Worm (Caenorhabditis elegans): ENCODE data around the gene irg-4.
A peak's percentile ranks its signal among the peaks of the same experiment; 100 is the strongest.

The irg-4 gene

DNA sequence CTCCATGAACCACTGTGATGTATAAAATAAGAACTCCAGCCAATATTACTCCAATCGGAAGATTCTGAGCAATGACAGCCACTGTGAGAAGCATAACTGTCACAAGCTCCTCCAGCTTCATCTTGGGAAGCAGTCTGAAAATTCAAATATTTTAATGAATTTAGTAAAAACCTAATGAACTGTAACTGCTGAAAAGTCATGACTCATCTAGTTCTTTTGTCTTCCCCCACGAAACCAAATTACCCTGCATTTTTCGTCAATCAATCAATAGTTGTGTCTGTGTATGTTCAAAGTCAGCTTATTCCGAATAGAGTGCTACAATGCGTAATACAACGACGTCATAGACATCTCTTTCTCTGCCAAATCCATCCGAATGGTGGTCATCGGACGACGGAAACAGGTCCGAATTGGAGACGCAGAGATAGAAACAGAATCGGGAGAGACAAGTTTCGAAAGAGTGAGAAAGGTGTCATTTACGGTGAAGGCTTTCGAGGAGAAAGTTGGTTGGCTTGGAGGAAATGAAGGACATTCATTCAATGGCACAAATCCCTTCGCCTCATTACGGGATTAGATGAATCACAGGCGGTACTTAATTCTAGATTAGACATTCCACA is 38.9 kb upstream of the irg-4 start:
- TF ChIP-seq mep-1 (tag; optimal IDR thresholded peaks at IDR 0.05) (no peak), nhr-12 (tag; optimal IDR thresholded peaks at IDR 0.05) (no peak), cnd-1 (tag; optimal IDR thresholded peaks at IDR 0.05) (no peak), ham-2 (GFP tag; optimal IDR thresholded peaks at IDR 0.05) (peak; percentile 50), lsy-2 (tag; optimal IDR thresholded peaks at IDR 0.05) (no peak), blmp-1 (tag; optimal IDR thresholded peaks at IDR 0.05) (peak; percentile 74), nhr-237 (tag; optimal IDR thresholded peaks at IDR 0.05) (no peak), bed-3 (GFP tag; optimal IDR thresholded peaks at IDR 0.05) (no peak), nhr-2 (tag; optimal IDR thresholded peaks at IDR 0.05) (no peak), unc-120 (tag; optimal IDR thresholded peaks at IDR 0.05; ENCODE audit: poor library complexity, severe bottlenecking) (no peak), sem-2 (GFP tag; optimal IDR thresholded peaks at IDR 0.05) (no peak), elt-3 (tag; optimal IDR thresholded peaks at IDR 0.05) (peak; percentile 5), ces-1 (GFP tag; optimal IDR thresholded peaks at IDR 0.05) (no peak), pha-4 (tag; optimal IDR thresholded peaks at IDR 0.05) (no peak), nhr-76 (tag; optimal IDR thresholded peaks at IDR 0.05) (no peak), lin-13 (tag; optimal IDR thresholded peaks at IDR 0.05) (no peak), M03D4.4 (tag; optimal IDR thresholded peaks at IDR 0.05) (no peak), drap-1 (GFP tag; optimal IDR thresholded peaks at IDR 0.05) (no peak), mab-5 (tag; optimal IDR thresholded peaks at IDR 0.05) (no peak), unc-39 (tag; optimal IDR thresholded peaks at IDR 0.05) (no peak), ceh-43 (GFP tag; optimal IDR thresholded peaks at IDR 0.05) (no peak), zip-8 (tag; optimal IDR thresholded peaks at IDR 0.05) (no peak), unc-62 (GFP tag; optimal IDR thresholded peaks at IDR 0.05) (no peak), ceh-83 (GFP tag; optimal IDR thresholded peaks at IDR 0.05) (no peak), mls-2 (tag; optimal IDR thresholded peaks at IDR 0.05) (no peak)

DNA sequence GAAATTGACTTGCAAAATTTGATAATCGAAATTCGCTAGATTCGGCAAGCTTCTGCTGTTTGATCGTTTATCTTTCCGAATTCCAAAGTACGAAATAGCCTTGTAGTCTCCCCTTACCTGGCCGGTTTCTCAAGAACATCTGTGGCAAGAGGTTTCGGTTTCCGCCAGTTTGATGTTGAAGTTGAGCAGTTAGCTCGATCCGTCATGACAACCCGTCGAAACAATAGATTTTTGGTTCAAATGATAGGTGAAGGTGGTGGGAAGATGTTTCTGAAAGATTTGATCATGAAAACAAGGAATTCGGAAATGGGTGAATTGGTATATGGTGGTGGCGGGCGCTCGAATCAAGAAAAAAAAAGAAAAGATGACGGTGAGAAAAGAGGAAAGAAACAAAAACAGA is 37.2 kb upstream of the irg-4 start, which contains the start of gene acs-20:
acs-20 (minus strand) TSS at position 270 of the 400 bp plus-strand sequence.
- no peak for TF ChIP-seq ham-2 (GFP tag; optimal IDR thresholded peaks at IDR 0.05)
- no peak for TF ChIP-seq unc-62 (GFP tag; optimal IDR thresholded peaks at IDR 0.05)
- TF ChIP-seq mab-5 (tag; optimal IDR thresholded peaks at IDR 0.05): no peak
- TF ChIP-seq nhr-28 (tag; optimal IDR thresholded peaks at IDR 0.05): no peak
- TF ChIP-seq ceh-43 (GFP tag; optimal IDR thresholded peaks at IDR 0.05): no peak
- no peak for TF ChIP-seq nhr-2 (tag; optimal IDR thresholded peaks at IDR 0.05)
- TF ChIP-seq mls-2 (tag; optimal IDR thresholded peaks at IDR 0.05): no peak
- TF ChIP-seq M03D4.4 (tag; optimal IDR thresholded peaks at IDR 0.05): no peak
- no peak for TF ChIP-seq pha-4 (tag; optimal IDR thresholded peaks at IDR 0.05)
- TF ChIP-seq lin-13 (tag; optimal IDR thresholded peaks at IDR 0.05): no peak
- no peak for TF ChIP-seq sptf-1 (tag; optimal IDR thresholded peaks at IDR 0.05)

DNA sequence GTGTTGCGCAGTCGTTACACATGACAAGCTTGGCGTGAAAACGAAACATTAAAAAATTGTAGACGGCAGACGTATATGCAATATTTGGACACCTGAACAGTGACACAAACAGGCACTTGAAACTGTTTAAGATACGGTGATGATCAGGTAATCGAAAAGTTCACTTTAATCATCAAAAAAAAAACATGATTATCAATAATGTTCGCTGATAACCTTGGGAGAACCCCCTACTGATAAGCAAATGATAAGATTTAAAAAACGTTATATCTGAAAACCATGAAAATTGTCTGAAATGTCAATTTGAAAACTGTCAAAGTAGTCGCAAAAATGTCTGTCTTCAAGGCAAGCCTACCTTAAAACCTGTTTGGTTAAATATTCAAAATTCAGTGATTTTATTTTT is 35.6 kb upstream of the irg-4 start:
- TF ChIP-seq pha-4 (tag; optimal IDR thresholded peaks at IDR 0.05) (no peak), mep-1 (tag; optimal IDR thresholded peaks at IDR 0.05) (no peak), unc-120 (tag; optimal IDR thresholded peaks at IDR 0.05; ENCODE audit: poor library complexity, severe bottlenecking) (no peak), zip-8 (tag; optimal IDR thresholded peaks at IDR 0.05) (no peak), mab-5 (tag; optimal IDR thresholded peaks at IDR 0.05) (no peak)

DNA sequence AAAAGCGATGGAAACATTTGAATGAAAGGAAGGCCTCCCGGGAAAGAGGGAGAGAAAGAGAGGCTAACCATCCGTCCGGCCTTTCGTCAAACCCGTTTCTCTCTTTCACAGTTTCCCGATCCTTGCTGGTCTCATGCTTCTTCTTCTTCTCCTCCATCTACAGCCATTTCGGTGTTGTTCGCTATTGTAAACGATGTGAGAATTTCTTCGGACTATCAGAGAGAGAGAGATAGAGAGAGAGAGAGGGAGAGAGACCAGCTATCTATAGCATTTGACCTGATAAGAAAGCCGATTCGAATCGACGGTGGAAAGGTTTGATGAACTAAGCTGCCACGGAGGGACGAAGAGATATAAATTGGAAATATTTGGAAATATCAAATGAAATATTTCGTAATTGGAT is 32.2 kb upstream of the irg-4 start:
- TF ChIP-seq ceh-83 (GFP tag; optimal IDR thresholded peaks at IDR 0.05) (no peak), elt-3 (tag; optimal IDR thresholded peaks at IDR 0.05) (peak; percentile 45), sptf-1 (tag; optimal IDR thresholded peaks at IDR 0.05) (no peak), unc-120 (tag; optimal IDR thresholded peaks at IDR 0.05; ENCODE audit: poor library complexity, severe bottlenecking) (no peak), lin-13 (tag; optimal IDR thresholded peaks at IDR 0.05) (no peak), nhr-12 (tag; optimal IDR thresholded peaks at IDR 0.05) (no peak), sem-2 (GFP tag; optimal IDR thresholded peaks at IDR 0.05) (no peak), ham-2 (GFP tag; optimal IDR thresholded peaks at IDR 0.05) (peak; percentile 82), unc-39 (tag; optimal IDR thresholded peaks at IDR 0.05) (no peak), nhr-76 (tag; optimal IDR thresholded peaks at IDR 0.05) (no peak), mls-2 (tag; optimal IDR thresholded peaks at IDR 0.05) (no peak), M03D4.4 (tag; optimal IDR thresholded peaks at IDR 0.05) (no peak), elt-1 (tag; optimal IDR thresholded peaks at IDR 0.05; ENCODE audit: borderline replicate concordance, insufficient read depth) (no peak), nhr-2 (tag; optimal IDR thresholded peaks at IDR 0.05) (no peak), pha-4 (tag; optimal IDR thresholded peaks at IDR 0.05) (no peak)

DNA sequence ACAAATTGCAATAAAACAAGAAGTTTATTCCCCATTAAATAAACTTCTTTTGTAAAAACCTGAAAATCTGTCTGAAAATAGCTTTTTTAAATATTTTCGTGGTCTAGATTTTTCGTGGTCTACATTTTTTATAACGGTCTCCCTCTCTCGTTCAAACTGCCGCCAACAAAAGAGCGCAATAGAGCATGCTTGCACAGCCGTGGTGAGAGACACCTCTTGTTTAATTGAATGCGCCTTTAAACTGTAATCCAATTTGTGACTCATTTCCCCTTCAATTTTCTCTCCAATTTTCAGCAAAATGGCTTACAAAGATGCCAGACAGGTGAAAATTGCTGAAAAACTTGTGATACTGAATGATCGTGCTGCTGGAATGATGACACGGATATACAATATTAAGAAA is 31.5 kb upstream of the irg-4 start, which contains the start of gene gex-3:
gex-3 (plus strand) TSS at position 295 of the 400 bp plus-strand sequence.
- TF ChIP-seq mls-2 (tag; optimal IDR thresholded peaks at IDR 0.05) (peak; percentile 0), sptf-1 (tag; optimal IDR thresholded peaks at IDR 0.05) (peak; percentile 33), snpc-4 (tag; optimal IDR thresholded peaks at IDR 0.05) (no peak), nhr-76 (tag; optimal IDR thresholded peaks at IDR 0.05) (no peak), ceh-39 (tag; optimal IDR thresholded peaks at IDR 0.05) (peak; percentile 54), hlh-1 (tag; optimal IDR thresholded peaks at IDR 0.05) (peak; percentile 48), sem-2 (GFP tag; optimal IDR thresholded peaks at IDR 0.05) (no peak), unc-39 (tag; optimal IDR thresholded peaks at IDR 0.05) (no peak), mep-1 (tag; optimal IDR thresholded peaks at IDR 0.05) (peak; percentile 97), elt-3 (tag; optimal IDR thresholded peaks at IDR 0.05) (no peak), nhr-237 (tag; optimal IDR thresholded peaks at IDR 0.05) (peak; percentile 91), zip-8 (tag; optimal IDR thresholded peaks at IDR 0.05) (no peak), drap-1 (GFP tag; optimal IDR thresholded peaks at IDR 0.05) (peak; percentile 49), ces-1 (GFP tag; optimal IDR thresholded peaks at IDR 0.05) (peak; percentile 99), M03D4.4 (tag; optimal IDR thresholded peaks at IDR 0.05) (no peak), ceh-43 (GFP tag; optimal IDR thresholded peaks at IDR 0.05) (peak; percentile 11), lin-13 (tag; optimal IDR thresholded peaks at IDR 0.05) (peak; percentile 77), pha-4 (tag; optimal IDR thresholded peaks at IDR 0.05) (peak; percentile 84), mab-5 (tag; optimal IDR thresholded peaks at IDR 0.05) (no peak), ham-2 (GFP tag; optimal IDR thresholded peaks at IDR 0.05) (no peak), bed-3 (GFP tag; optimal IDR thresholded peaks at IDR 0.05) (no peak), cnd-1 (tag; optimal IDR thresholded peaks at IDR 0.05) (no peak), lsy-2 (tag; optimal IDR thresholded peaks at IDR 0.05) (peak; percentile 84), unc-62 (GFP tag; optimal IDR thresholded peaks at IDR 0.05) (no peak), tbx-8 (GFP tag; optimal IDR thresholded peaks at IDR 0.05) (no peak)

Measured in whole organism, mixed stage, embryonic.